Fruit fly (Drosophila melanogaster) whole organism, embryonic: ENCODE results near the gene dUTPase.

Source experiments
- Atf6 ChIP-seq: fragments of 200-800 bp; sonication (Bioruptor generic); IDR thresholded peaks from 2 replicates; pipeline ENCODE4 v1.3.6; 2022; ENCODE audit warnings: missing biosample characterization, missing genetic modification characterization
- Bdp1 ChIP-seq: fragments of 200-800 bp; sonication (Bioruptor generic); optimal IDR thresholded peaks from 3 replicates; lab custom pipeline; 2016; ENCODE audit warnings: missing biosample characterization, missing genetic modification characterization
- Blimp-1 ChIP-seq: fragments of 200-800 bp; sonication (Bioruptor generic); optimal IDR thresholded peaks from 3 replicates; lab custom pipeline; 2018; ENCODE audit warnings: missing biosample characterization, missing genetic modification characterization, mild to moderate bottlenecking, moderate library complexity, missing genetic modification reagents
- Bteb2 ChIP-seq: fragments of 200-800 bp; sonication (Bioruptor generic); optimal IDR thresholded peaks from 2 replicates; lab custom pipeline; 2016; ENCODE audit warnings: missing biosample characterization, missing genetic modification characterization
- CG1024 ChIP-seq: fragments of 200-800 bp; sonication (Bioruptor generic); IDR thresholded peaks from 2 replicates; pipeline ENCODE4 v1.3.6; 2022; ENCODE audit warnings: missing biosample characterization, missing genetic modification characterization
- CG10979 ChIP-seq: fragments of 200-800 bp; sonication (Bioruptor generic); optimal IDR thresholded peaks from 2 replicates; lab custom pipeline; 2018; ENCODE audit warnings: missing biosample characterization, mild to moderate bottlenecking, missing genetic modification characterization, moderate library complexity
- CG11560 ChIP-seq: fragments of 200-800 bp; sonication (Bioruptor generic); IDR thresholded peaks from 3 replicates; pipeline ENCODE4 v1.3.6; 2022; ENCODE audit warnings: missing biosample characterization, missing genetic modification characterization
- CG11695 ChIP-seq: fragments of 200-800 bp; sonication (Bioruptor generic); IDR thresholded peaks from 3 replicates; pipeline ENCODE4 v1.3.6; 2022; ENCODE audit warnings: missing biosample characterization, missing genetic modification characterization
- CG12155 ChIP-seq: fragments of 200-800 bp; sonication (Bioruptor generic); optimal IDR thresholded peaks from 3 replicates; lab custom pipeline; 2016; ENCODE audit warnings: missing biosample characterization, missing genetic modification characterization
- CG1233 ChIP-seq: fragments of 200-800 bp; sonication (Bioruptor generic); optimal IDR thresholded peaks from 4 replicates; lab custom pipeline; 2018; ENCODE audit warnings: missing biosample characterization, mild to moderate bottlenecking, missing genetic modification characterization
- CG13287 ChIP-seq: fragments of 200-800 bp; sonication (Bioruptor generic); IDR thresholded peaks from 2 replicates; pipeline ENCODE4 v1.3.6; 2022; ENCODE audit warnings: missing biosample characterization, missing genetic modification characterization; ENCODE audit not compliant: partially characterized antibody
- CG13775 ChIP-seq: fragments of 200-800 bp; sonication (Bioruptor generic); optimal IDR thresholded peaks from 3 replicates; lab custom pipeline; 2017; ENCODE audit warnings: missing biosample characterization, mild to moderate bottlenecking, missing genetic modification characterization
- CG14441 ChIP-seq: fragments of 200-800 bp; sonication (Bioruptor generic); IDR thresholded peaks from 2 replicates; pipeline ENCODE4 v1.3.6; 2022; ENCODE audit warnings: missing biosample characterization, missing genetic modification characterization
- CG14667 ChIP-seq: fragments of 200-800 bp; sonication (Bioruptor generic); IDR thresholded peaks from 2 replicates; pipeline ENCODE4 v1.3.6; 2022; ENCODE audit warnings: missing biosample characterization, missing genetic modification characterization
- CG17385 ChIP-seq: fragments of 200-800 bp; sonication (Bioruptor generic); optimal IDR thresholded peaks from 3 replicates; lab custom pipeline; 2018; ENCODE audit warnings: missing biosample characterization, mild to moderate bottlenecking, missing genetic modification characterization
- CG2116 ChIP-seq: fragments of 200-800 bp; sonication (Bioruptor generic); optimal IDR thresholded peaks from 3 replicates; lab custom pipeline; 2018; ENCODE audit warnings: missing biosample characterization, mild to moderate bottlenecking, missing genetic modification characterization
- CG2875 ChIP-seq: fragments of 200-800 bp; sonication (Bioruptor generic); optimal IDR thresholded peaks from 2 replicates; lab custom pipeline; 2017; ENCODE audit warnings: missing biosample characterization, mild to moderate bottlenecking, missing genetic modification characterization, missing genetic modification reagents
- CG34224 ChIP-seq: fragments of 200-800 bp; sonication (Bioruptor generic); IDR thresholded peaks from 3 replicates; pipeline ENCODE4 v1.3.6; 2022; ENCODE audit warnings: missing biosample characterization, missing genetic modification characterization; ENCODE audit not compliant: partially characterized antibody
- CG6254 ChIP-seq: fragments of 200-800 bp; sonication (Bioruptor generic); optimal IDR thresholded peaks from 3 replicates; lab custom pipeline; 2017; ENCODE audit warnings: mild to moderate bottlenecking, missing biosample characterization, missing genetic modification reagents, missing genetic modification characterization
- CG6272 ChIP-seq: fragments of 200-800 bp; sonication (Bioruptor generic); IDR thresholded peaks from 2 replicates; pipeline ENCODE4 v1.3.6; 2022; ENCODE audit warnings: missing biosample characterization, missing genetic modification characterization
- CG6765 ChIP-seq: fragments of 200-800 bp; sonication (Bioruptor generic); optimal IDR thresholded peaks from 3 replicates; lab custom pipeline; 2017; ENCODE audit warnings: missing biosample characterization, mild to moderate bottlenecking, missing genetic modification characterization
- CG8281 ChIP-seq: fragments of 200-800 bp; sonication (Bioruptor generic); optimal IDR thresholded peaks from 2 replicates; lab custom pipeline; 2018; ENCODE audit warnings: missing biosample characterization, mild to moderate bottlenecking, missing genetic modification characterization, moderate library complexity
- CG8765 ChIP-seq: fragments of 200-800 bp; sonication (Bioruptor generic); IDR thresholded peaks from 2 replicates; pipeline ENCODE4 v1.3.6; 2022; ENCODE audit warnings: missing biosample characterization, missing genetic modification characterization
- CoRest ChIP-seq: fragments of 200-800 bp; sonication (Bioruptor generic); optimal IDR thresholded peaks from 3 replicates; lab custom pipeline; 2018; ENCODE audit warnings: missing biosample characterization, mild to moderate bottlenecking, missing genetic modification characterization, moderate library complexity
- CrebB ChIP-seq: fragments of 200-800 bp; sonication (Bioruptor generic); optimal IDR thresholded peaks from 3 replicates; lab custom pipeline; 2018; ENCODE audit warnings: missing biosample characterization, mild to moderate bottlenecking, missing genetic modification characterization
- Dll ChIP-seq: fragments of 200-800 bp; sonication (Bioruptor generic); IDR thresholded peaks from 4 replicates; pipeline ENCODE4 v1.3.6; 2022; ENCODE audit warnings: missing biosample characterization, missing genetic modification characterization; ENCODE audit not compliant: partially characterized antibody
- Drgx ChIP-seq: fragments of 200-800 bp; sonication (Bioruptor generic); IDR thresholded peaks from 2 replicates; pipeline ENCODE4 v1.3.6; 2022; ENCODE audit warnings: missing biosample characterization, missing genetic modification characterization
- Elba2 ChIP-seq: fragments of 200-800 bp; sonication (Bioruptor generic); optimal IDR thresholded peaks from 3 replicates; lab custom pipeline; 2016; ENCODE audit warnings: missing biosample characterization, missing genetic modification characterization
- Mad ChIP-seq: fragments of 200-800 bp; sonication (Bioruptor generic); optimal IDR thresholded peaks from 2 replicates; lab custom pipeline; 2016; ENCODE audit warnings: missing biosample characterization, missing genetic modification characterization
- Mrtf ChIP-seq: fragments of 200-800 bp; sonication (Bioruptor generic); IDR thresholded peaks from 3 replicates; pipeline ENCODE4 v1.3.6; 2022; ENCODE audit warnings: missing biosample characterization, missing genetic modification characterization
- NfI ChIP-seq: fragments of 200-800 bp; sonication (Bioruptor generic); optimal IDR thresholded peaks from 3 replicates; lab custom pipeline; 2018; ENCODE audit warnings: missing biosample characterization, mild to moderate bottlenecking, missing genetic modification characterization, moderate library complexity
- Sry-δ ChIP-seq: fragments of 200-800 bp; sonication (Bioruptor generic); optimal IDR thresholded peaks from 2 replicates; lab custom pipeline; 2016; ENCODE audit warnings: missing biosample characterization, missing genetic modification characterization
- abd-A ChIP-seq: fragments of 200-800 bp; sonication (Bioruptor generic); optimal IDR thresholded peaks from 3 replicates; lab custom pipeline; 2019; ENCODE audit warnings: missing biosample characterization, mild to moderate bottlenecking, missing genetic modification characterization, moderate library complexity
- ase ChIP-seq: fragments of 200-800 bp; sonication (Bioruptor generic); IDR thresholded peaks from 3 replicates; pipeline ENCODE4 v1.3.6; 2022; ENCODE audit warnings: missing biosample characterization, missing genetic modification characterization
- bcd ChIP-seq: fragments of 200-800 bp; sonication (Bioruptor generic); optimal IDR thresholded peaks from 2 replicates; lab custom pipeline; 2017; ENCODE audit warnings: missing biosample characterization, mild to moderate bottlenecking, missing genetic modification characterization
- br ChIP-seq: fragments of >200 bp; optimal IDR thresholded peaks from 2 replicates; lab custom pipeline; 2017
- crol ChIP-seq: fragments of 200-800 bp; sonication (Bioruptor generic); IDR thresholded peaks from 2 replicates; pipeline ENCODE4 v1.3.6; 2022; ENCODE audit warnings: missing biosample characterization, missing genetic modification characterization
- dmrt99B ChIP-seq: fragments of 200-800 bp; sonication (Bioruptor generic); optimal IDR thresholded peaks from 2 replicates; lab custom pipeline; 2018; ENCODE audit warnings: missing biosample characterization, mild to moderate bottlenecking, missing genetic modification characterization, moderate library complexity
- esg ChIP-seq: fragments of 200-800 bp; sonication (Bioruptor generic); conservative IDR thresholded peaks from 2 replicates; pipeline ENCODE4 v1.3.6; 2022; ENCODE audit warnings: missing biosample characterization, missing genetic modification characterization
- gcm2 ChIP-seq: fragments of 200-800 bp; sonication (Bioruptor generic); optimal IDR thresholded peaks from 2 replicates; lab custom pipeline; 2016; ENCODE audit warnings: missing biosample characterization, missing genetic modification characterization
- gem ChIP-seq: fragments of 200-800 bp; sonication (Bioruptor generic); optimal IDR thresholded peaks from 2 replicates; lab custom pipeline; 2019; ENCODE audit warnings: missing biosample characterization, mild to moderate bottlenecking, missing genetic modification characterization, moderate library complexity
- hkb ChIP-seq, 2 experiments: fragments of 200-800 bp in 1 of 2; fragments of >200 bp in 1 of 2; sonication (Bioruptor generic) in 1 of 2; IDR thresholded peaks in 1 of 2; optimal IDR thresholded peaks in 1 of 2; 2 replicates each; pipeline versions ENCODE4 v1.3.6 to Lab custom; 2017 to 2022; ENCODE audit warnings: missing biosample characterization in 1 of 2, missing genetic modification characterization in 1 of 2
- inv ChIP-seq: fragments of 200-800 bp; sonication (Bioruptor generic); IDR thresholded peaks from 2 replicates; pipeline ENCODE4 v1.3.6; 2022; ENCODE audit warnings: missing biosample characterization, missing genetic modification characterization; ENCODE audit not compliant: partially characterized antibody
- jumu ChIP-seq: fragments of 200-800 bp; sonication (Bioruptor generic); optimal IDR thresholded peaks from 3 replicates; lab custom pipeline; 2016; ENCODE audit warnings: missing biosample characterization, missing genetic modification characterization
- onecut ChIP-seq: fragments of 200-800 bp; sonication (Bioruptor generic); IDR thresholded peaks from 2 replicates; pipeline ENCODE4 v1.3.6; 2022; ENCODE audit warnings: missing biosample characterization, missing genetic modification characterization
- peb ChIP-seq: fragments of 200-800 bp; sonication (Bioruptor generic); IDR thresholded peaks from 2 replicates; pipeline ENCODE4 v1.3.6; 2022; ENCODE audit warnings: missing biosample characterization, missing genetic modification characterization
- pnt ChIP-seq: fragments of 200-800 bp; sonication (Bioruptor generic); optimal IDR thresholded peaks from 3 replicates; lab custom pipeline; 2016; ENCODE audit warnings: missing biosample characterization, missing genetic modification characterization
- sens ChIP-seq: fragments of 200-800 bp; sonication (Bioruptor generic); peaks from one replicate; lab custom pipeline; 2016; ENCODE audit warnings: missing biosample characterization, missing genetic modification characterization
- toy ChIP-seq: fragments of 200-800 bp; sonication (Bioruptor generic); IDR thresholded peaks from 2 replicates; pipeline ENCODE4 v1.3.6; 2022; ENCODE audit warnings: missing biosample characterization, missing genetic modification characterization
- vfl ChIP-seq: fragments of 200-800 bp; sonication (Bioruptor generic); optimal IDR thresholded peaks from 2 replicates; lab custom pipeline; 2016; ENCODE audit warnings: missing biosample characterization, missing genetic modification characterization

dUTPase gene

DNA sequence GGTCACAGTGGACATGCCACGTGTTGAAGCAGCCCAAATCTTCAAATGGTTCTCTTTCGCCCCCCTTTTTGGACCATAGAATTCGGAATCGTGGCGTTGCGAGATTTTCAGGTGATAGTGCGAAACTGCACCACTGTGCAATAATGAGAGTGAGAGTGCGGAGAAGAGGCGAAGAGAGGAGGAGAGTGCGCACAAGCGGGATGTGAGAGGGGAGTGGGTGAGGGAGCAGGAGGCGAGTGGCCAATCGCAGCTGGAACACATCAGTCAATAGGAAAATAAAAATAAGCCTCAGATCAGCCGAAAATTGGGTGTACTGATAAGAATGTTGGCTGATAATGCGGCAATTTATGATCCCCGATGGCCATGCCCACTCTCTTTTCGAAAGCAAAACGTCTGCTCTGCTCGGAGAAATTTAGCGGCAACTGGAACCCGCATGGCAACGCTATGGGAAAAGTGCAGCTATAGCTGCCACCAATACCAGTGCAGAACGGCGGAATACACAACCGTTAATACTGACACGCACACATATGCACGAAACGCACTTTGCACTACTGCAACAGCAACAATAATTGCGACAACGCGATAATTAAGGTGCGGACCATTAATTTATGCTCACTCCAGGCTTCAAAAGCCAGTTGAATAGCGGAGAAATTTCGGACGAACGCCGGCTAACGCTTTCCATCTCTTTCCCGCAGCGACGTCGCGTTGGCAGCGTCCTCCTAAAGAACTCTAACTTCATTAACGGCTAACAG lies 43.7 kb upstream of the dUTPase start (continued):
- no peak for TF ChIP-seq dmrt99B (tag; lab: Kevin White, UChicago)
- no peak for TF ChIP-seq CG1024 (GFP tag; lab: Robert Waterston, UW)
- no peak for TF ChIP-seq CoRest (tag; lab: Kevin White, UChicago)
- TF ChIP-seq CG14441 (GFP tag; lab: Robert Waterston, UW) = no peak
- TF ChIP-seq CG11560 (tag; lab: Robert Waterston, UW) = no peak
- peak; percentile 8 for TF ChIP-seq CG17385 (GFP tag; lab: Kevin White, UChicago)
- no peak for TF ChIP-seq Mad (GFP tag; lab: Kevin White, UChicago)
- no peak; the same call in 1 of the 2 replicates for TF ChIP-seq Drgx (GFP tag; lab: Robert Waterston, UW)
- TF ChIP-seq Atf6 (GFP tag; lab: Robert Waterston, UW) = no peak
- TF ChIP-seq NfI = no peak
- 0 out of 3 replicates have a peak, but pooled peaks have one; percentile 49 for TF ChIP-seq CG11695 (GFP tag; lab: Robert Waterston, UW)
- TF ChIP-seq CG34224 (GFP tag; lab: Robert Waterston, UW) = no peak
- no peak for TF ChIP-seq CG6765 (GFP tag; lab: Kevin White, UChicago)
- TF ChIP-seq CG6272 = no peak
- no peak for TF ChIP-seq bcd
- TF ChIP-seq onecut = no peak
- TF ChIP-seq ase = no peak
- no peak for TF ChIP-seq gem (tag; lab: Kevin White, UChicago)
- TF ChIP-seq toy (GFP tag; lab: Robert Waterston, UW) = no peak
- peak; percentile 39 for TF ChIP-seq CG10979 (tag; lab: Kevin White, UChicago)
- TF ChIP-seq abd-A (tag; lab: Kevin White, UChicago) = peak; percentile 70
- TF ChIP-seq CG6254 (GFP tag; lab: Kevin White, UChicago) = peak; percentile 1
- no peak for TF ChIP-seq CG13775 (GFP tag; lab: Kevin White, UChicago)
- TF ChIP-seq Bdp1 (GFP tag; lab: Kevin White, UChicago) = no peak
- TF ChIP-seq Bteb2 (GFP tag; lab: Kevin White, UChicago) = no peak
- no peak for TF ChIP-seq CG13287 (GFP tag; lab: Robert Waterston, UW)
- peak; percentile 83 for TF ChIP-seq sens
- no peak for TF ChIP-seq jumu (GFP tag; lab: Kevin White, UChicago)
- peak; percentile 97 for TF ChIP-seq crol (GFP tag; lab: Robert Waterston, UW)
- no peak for TF ChIP-seq vfl
- TF ChIP-seq CG8281 (tag; lab: Kevin White, UChicago) = no peak
- no peak for TF ChIP-seq Mrtf (GFP tag; lab: Robert Waterston, UW)
- TF ChIP-seq peb = no peak
- peak; percentile 34; the same call in 1 of the 4 replicates for TF ChIP-seq Dll (GFP tag; lab: Robert Waterston, UW)
- TF ChIP-seq CG12155 = no peak
- TF ChIP-seq Blimp-1 (GFP tag; lab: Kevin White, UChicago) = peak; percentile 93
- TF ChIP-seq CG14667 (GFP tag; lab: Robert Waterston, UW) = no peak
- no peak for TF ChIP-seq CG2875 (GFP tag; lab: Kevin White, UChicago)
- no peak for TF ChIP-seq br
- no peak for TF ChIP-seq CrebB
- no peak for TF ChIP-seq gcm2 (GFP tag; lab: Kevin White, UChicago)
- TF ChIP-seq inv = no peak
- TF ChIP-seq Elba2 = peak; percentile 78
- TF ChIP-seq hkb (optimal IDR thresholded peaks at IDR 0.05; lab: Kevin White, UChicago) = no peak
- TF ChIP-seq hkb (GFP tag; IDR thresholded peaks at IDR 0.05; lab: Robert Waterston, UW) = no peak
- TF ChIP-seq pnt = no peak
- TF ChIP-seq CG8765 = no peak
- TF ChIP-seq CG1233 (GFP tag; lab: Kevin White, UChicago) = no peak
- TF ChIP-seq CG2116 (GFP tag; lab: Kevin White, UChicago) = no peak
- no peak for TF ChIP-seq esg (GFP tag; lab: Robert Waterston, UW)
- TF ChIP-seq Sry-δ = no peak
